Worm (Caenorhabditis elegans): ENCODE measurements around the gene C35C5.10.

ce11 chrX:11576429-11577088 lies 20.5 kb downstream of the C35C5.10 start:
- TF ChIP-seq pha-4 (GFP tag; IDR thresholded peaks at IDR 0.05) (no peak), pha-4 (tag; optimal IDR thresholded peaks at IDR 0.05) (no peak), lin-15B (tag; optimal IDR thresholded peaks at IDR 0.05) (no peak), skn-1 (tag; optimal IDR thresholded peaks at IDR 0.05) (no peak), lsy-2 (tag; optimal IDR thresholded peaks at IDR 0.05) (no peak), hlh-30 (tag; optimal IDR thresholded peaks at IDR 0.05; ENCODE audit: insufficient read depth) (no peak), nhr-11 (tag; optimal IDR thresholded peaks at IDR 0.05) (no peak), ceh-82 (tag; optimal IDR thresholded peaks at IDR 0.05) (no peak)
